Worm (Caenorhabditis elegans): ENCODE results near the gene lido-11.

The lido-11 gene

DNA sequence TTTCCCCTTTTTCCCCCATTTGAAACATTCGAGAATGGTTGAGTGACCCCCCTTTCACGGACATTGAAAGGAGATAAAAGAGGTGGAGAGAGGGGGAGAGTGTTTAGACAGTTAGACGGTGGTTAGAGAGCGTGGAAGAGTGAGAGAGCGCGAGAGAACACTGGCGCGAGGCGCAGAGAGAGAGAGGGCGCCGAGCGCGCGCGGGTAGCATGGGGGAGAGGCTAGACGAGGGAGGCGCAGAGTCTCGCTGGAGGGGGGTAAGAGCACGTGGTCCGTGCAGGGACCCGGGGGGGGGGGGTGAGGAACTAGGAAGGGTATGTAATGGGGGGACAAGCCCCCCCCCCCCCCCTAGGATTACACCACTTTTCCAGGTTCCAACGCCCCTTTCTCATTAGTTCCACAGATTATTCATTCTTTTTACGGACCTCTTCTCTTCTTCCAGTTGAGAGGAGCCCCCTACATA lies 29.8 kb upstream of the lido-11 start (continued):
- TF ChIP-seq dsc-1 (tag; optimal IDR thresholded peaks at IDR 0.05) (peak; percentile 85), nhr-237 (tag; optimal IDR thresholded peaks at IDR 0.05) (peak; percentile 89), ceh-8 (GFP tag; optimal IDR thresholded peaks at IDR 0.05) (peak; percentile 100), efl-1 (optimal IDR thresholded peaks at IDR 0.05) (peak; percentile 91 to 98), efl-1 (GFP tag; optimal IDR thresholded peaks at IDR 0.05 in 1 of 2) (peak; percentile 68 to 97), jun-1 (tag; optimal IDR thresholded peaks at IDR 0.05) (peak; percentile 98), C16A3.4 (tag; optimal IDR thresholded peaks at IDR 0.05) (peak; percentile 82), nhr-84 (tag; optimal IDR thresholded peaks at IDR 0.05) (peak; percentile 63), nhr-77 (tag; optimal IDR thresholded peaks at IDR 0.05) (peak; percentile 85), grh-1 (GFP tag; IDR thresholded peaks at IDR 0.05) (peak; percentile 100), sox-4 (tag; optimal IDR thresholded peaks at IDR 0.05) (peak; percentile 80), vab-15 (tag; optimal IDR thresholded peaks at IDR 0.05) (peak; percentile 54), sptf-1 (tag; optimal IDR thresholded peaks at IDR 0.05) (no peak), lin-35 (GFP tag; optimal IDR thresholded peaks at IDR 0.05) (peak; percentile 69 to 91), egl-27 (tag; optimal IDR thresholded peaks at IDR 0.05) (peak; percentile 89), mdl-1 (tag; optimal IDR thresholded peaks at IDR 0.05) (peak; percentile 89 to 99), tbx-2 (tag; optimal IDR thresholded peaks at IDR 0.05) (peak; percentile 98), pag-3 (tag; optimal IDR thresholded peaks at IDR 0.05; ENCODE audit: borderline replicate concordance, insufficient read depth) (no peak), ets-5 (GFP tag; IDR thresholded peaks at IDR 0.05) (peak; percentile 87; the same call in 1 of the 2 replicates), sup-37 (GFP tag; optimal IDR thresholded peaks at IDR 0.05) (peak; percentile 93), lir-3 (tag; optimal IDR thresholded peaks at IDR 0.05; ENCODE audit: poor library complexity) (peak; percentile 79), pax-3 (tag; optimal IDR thresholded peaks at IDR 0.05) (peak; percentile 95), unc-98 (GFP tag; IDR thresholded peaks at IDR 0.05) (peak; percentile 79; the same call in 1 of the 2 replicates), ztf-4 (tag; optimal IDR thresholded peaks at IDR 0.05) (peak; percentile 86), snu-23 (GFP tag; optimal IDR thresholded peaks at IDR 0.05) (peak; percentile 94), hlh-4 (tag; optimal IDR thresholded peaks at IDR 0.05) (no peak), nhr-12 (tag; optimal IDR thresholded peaks at IDR 0.05) (peak; percentile 46), elt-3 (tag; optimal IDR thresholded peaks at IDR 0.05) (peak in 3 of 6 experiments; percentile 73 to 95 (median 93)), ceh-90 (tag; optimal IDR thresholded peaks at IDR 0.05) (no peak), nhr-85 (tag) (peak; percentile 100), lin-13 (GFP tag; optimal IDR thresholded peaks at IDR 0.05) (peak; percentile 94), zip-4 (GFP tag; optimal IDR thresholded peaks at IDR 0.05) (peak; percentile 91)

DNA sequence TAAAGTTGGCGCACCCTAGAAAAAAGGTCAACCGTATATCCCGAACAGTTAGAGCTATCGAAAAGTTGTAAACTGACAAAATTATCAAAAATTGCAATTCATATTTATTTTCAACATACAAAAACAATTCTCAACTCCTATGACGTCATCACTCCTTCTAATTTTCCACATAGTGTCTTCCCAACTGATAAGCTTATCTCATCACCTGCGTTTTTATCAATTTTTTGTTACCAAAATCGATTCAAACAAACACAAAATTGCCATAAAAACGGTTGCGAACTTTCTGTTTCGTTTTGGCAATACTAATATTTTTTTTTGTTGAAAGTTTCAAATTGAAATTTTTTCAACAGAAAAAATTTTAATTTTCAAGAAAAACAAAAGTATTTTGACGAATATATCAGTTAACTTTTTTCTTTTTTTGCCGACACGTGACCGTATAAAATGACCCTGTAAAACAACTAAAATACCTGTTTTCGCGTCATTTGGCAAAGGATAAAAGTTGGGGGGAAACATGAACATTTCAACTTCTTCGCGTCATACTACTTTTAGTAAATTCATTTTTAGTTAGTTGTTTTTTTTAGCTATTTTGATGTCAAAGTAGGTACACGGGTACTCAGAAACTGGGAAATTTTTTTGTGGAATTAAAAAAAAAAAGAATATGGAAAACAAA lies 28.1 kb upstream of the lido-11 start:
- TF ChIP-seq mep-1 (tag; optimal IDR thresholded peaks at IDR 0.05): peak; percentile 14
- peak; percentile 91 for TF ChIP-seq elt-2 (tag; optimal IDR thresholded peaks at IDR 0.05)
- TF ChIP-seq mdl-1 (tag; optimal IDR thresholded peaks at IDR 0.05): peak in 1 of 2 experiments; percentile 23
- peak in 1 of 2 experiments; percentile 8 for TF ChIP-seq efl-1 (optimal IDR thresholded peaks at IDR 0.05)
- TF ChIP-seq efl-1 (GFP tag; optimal IDR thresholded peaks at IDR 0.05 in 1 of 2): peak in 1 of 2 experiments; percentile 1
- TF ChIP-seq lin-35 (GFP tag; optimal IDR thresholded peaks at IDR 0.05): peak in 1 of 2 experiments; percentile 38
- peak in 1 of 2 experiments; percentile 16 for TF ChIP-seq lsy-2 (tag; optimal IDR thresholded peaks at IDR 0.05)
- TF ChIP-seq pqm-1 (tag; optimal IDR thresholded peaks at IDR 0.05): peak; percentile 14
- peak in 2 of 6 experiments; percentile 25 to 42 for TF ChIP-seq elt-3 (tag; optimal IDR thresholded peaks at IDR 0.05)
- peak; percentile 83 for TF ChIP-seq grh-1 (GFP tag; IDR thresholded peaks at IDR 0.05)
- peak; percentile 87 for TF ChIP-seq nhr-85 (tag)
- TF ChIP-seq nhr-47 (tag; optimal IDR thresholded peaks at IDR 0.05): no peak
- TF ChIP-seq fkh-4 (tag; optimal IDR thresholded peaks at IDR 0.05; ENCODE audit: borderline replicate concordance): no peak
- no peak for TF ChIP-seq aha-1 (tag; optimal IDR thresholded peaks at IDR 0.05)
- no peak for TF ChIP-seq nhr-11 (tag; optimal IDR thresholded peaks at IDR 0.05)
- peak; percentile 49 for TF ChIP-seq blmp-1 (tag; optimal IDR thresholded peaks at IDR 0.05)
- peak; percentile 43 for TF ChIP-seq snu-23 (GFP tag; optimal IDR thresholded peaks at IDR 0.05)
- TF ChIP-seq nhr-20 (tag; optimal IDR thresholded peaks at IDR 0.05): peak; percentile 14
- TF ChIP-seq ama-1 (optimal IDR thresholded peaks at IDR 0.05): no peak
- TF ChIP-seq lin-14 (GFP tag; optimal IDR thresholded peaks at IDR 0.05): peak; percentile 48
- peak; percentile 51 for TF ChIP-seq tlp-1 (tag; optimal IDR thresholded peaks at IDR 0.05)
- TF ChIP-seq skn-1 (tag; optimal IDR thresholded peaks at IDR 0.05): peak; percentile 30

Measured in whole organism, L1 larva.